Worm (Caenorhabditis elegans) whole organism, late embryonic: ENCODE measurements around the gene F44G4.6.

ENCODE experiments used
- ceh-14 ChIP-seq: sonication (generic microtip); optimal IDR thresholded peaks from 2 replicates; lab custom pipeline; 2016; ENCODE audit warnings: missing genotype, missing genetic modification characterization, missing compliant biosample characterization
- ceh-31 ChIP-seq: sonication (generic microtip); optimal IDR thresholded peaks from 2 replicates; lab custom pipeline; 2016; ENCODE audit warnings: missing genetic modification characterization, missing compliant biosample characterization
- tbx-7 ChIP-seq: sonication (generic microtip); optimal IDR thresholded peaks from 2 replicates; lab custom pipeline; 2016; ENCODE audit warnings: missing genotype, missing genetic modification characterization, missing compliant biosample characterization

Gene F44G4.6

DNA sequence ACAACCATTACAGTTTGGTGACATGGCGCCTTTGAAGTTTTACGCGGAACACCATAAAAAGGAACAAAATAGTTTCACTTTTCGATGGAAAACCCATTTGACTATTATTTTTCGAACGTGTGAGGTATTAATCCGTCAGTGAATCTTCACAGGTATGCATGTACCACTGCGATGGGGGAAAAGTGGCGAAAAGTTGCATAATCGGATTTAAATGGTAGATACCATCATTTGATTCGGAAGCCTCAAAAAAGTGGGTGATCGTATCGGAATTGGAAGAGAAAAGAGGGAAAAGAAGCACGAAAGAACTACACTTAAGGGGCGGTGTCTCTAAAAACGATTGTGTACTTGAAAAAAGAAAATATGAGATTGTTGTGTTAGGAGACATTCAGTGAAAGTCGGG, 47.9 kb downstream of the F44G4.6 start:
- TF ChIP-seq ceh-14 (tag; lab: Kevin White, UChicago) = no peak

DNA sequence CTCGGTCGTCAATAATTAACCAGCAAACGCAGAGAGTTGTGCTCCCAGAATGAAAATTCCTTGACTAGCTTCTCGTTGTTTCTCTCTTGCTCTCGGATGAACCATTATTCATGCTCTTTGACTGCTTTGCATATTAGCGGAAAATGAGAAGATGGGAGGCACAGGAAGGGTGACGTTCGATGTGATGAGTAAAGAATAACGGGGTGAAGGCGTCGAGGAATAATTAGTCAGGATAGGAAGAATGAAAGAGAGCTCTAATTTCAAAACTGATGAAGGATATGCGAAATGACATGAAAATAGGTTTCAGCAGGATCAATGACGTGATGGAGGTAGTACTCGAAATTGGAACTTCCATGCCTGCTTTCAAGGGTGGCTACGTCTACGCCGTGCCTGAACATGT, 50.3 kb downstream of the F44G4.6 start:
- TF ChIP-seq tbx-7 (no peak), ceh-14 (tag; lab: Kevin White, UChicago) (peak; percentile 27), ceh-31 (peak; percentile 43)
